Worm (Caenorhabditis elegans): ENCODE measurements around the gene C04G6.13.

C04G6.13 gene

DNA sequence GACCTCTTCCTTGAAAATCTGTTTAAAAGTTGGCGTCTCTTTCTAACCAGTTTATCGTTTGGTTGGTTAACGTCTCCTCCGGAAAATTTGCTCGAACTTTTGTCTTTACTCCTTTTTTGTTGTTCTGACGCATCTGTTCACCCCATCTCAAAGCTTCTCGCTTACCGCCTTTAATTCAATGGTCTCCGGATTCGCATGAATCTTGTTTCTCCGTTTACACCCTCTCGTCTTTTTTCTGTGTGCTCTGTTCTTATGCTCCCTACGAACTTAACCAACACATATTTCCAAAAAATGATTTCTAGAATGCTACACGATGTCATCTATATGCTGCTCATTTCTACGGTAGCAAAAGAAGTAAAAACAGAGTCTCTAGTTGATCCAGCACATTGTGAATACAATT lies 36.0 kb downstream of the C04G6.13 start, which contains the start of gene lgc-56:
lgc-56 (plus strand) TSS at position 301 of the 400 bp plus-strand sequence.
- TF ChIP-seq lin-32 (GFP tag; optimal IDR thresholded peaks at IDR 0.05) (no peak), mep-1 (tag; optimal IDR thresholded peaks at IDR 0.05) (no peak), unc-120 (tag; optimal IDR thresholded peaks at IDR 0.05; ENCODE audit: poor library complexity, severe bottlenecking) (no peak), lin-13 (tag; optimal IDR thresholded peaks at IDR 0.05) (no peak), zip-8 (tag; optimal IDR thresholded peaks at IDR 0.05) (no peak), mls-2 (tag; optimal IDR thresholded peaks at IDR 0.05) (no peak), elt-1 (tag; optimal IDR thresholded peaks at IDR 0.05; ENCODE audit: borderline replicate concordance, insufficient read depth) (no peak), hlh-1 (tag; optimal IDR thresholded peaks at IDR 0.05) (no peak), nhr-76 (tag; optimal IDR thresholded peaks at IDR 0.05) (no peak), blmp-1 (tag; optimal IDR thresholded peaks at IDR 0.05) (no peak), nhr-28 (tag; optimal IDR thresholded peaks at IDR 0.05) (no peak), unc-39 (tag; optimal IDR thresholded peaks at IDR 0.05) (no peak), elt-3 (tag; optimal IDR thresholded peaks at IDR 0.05) (no peak), mab-5 (tag; optimal IDR thresholded peaks at IDR 0.05) (no peak), nhr-12 (tag; optimal IDR thresholded peaks at IDR 0.05) (no peak)

DNA sequence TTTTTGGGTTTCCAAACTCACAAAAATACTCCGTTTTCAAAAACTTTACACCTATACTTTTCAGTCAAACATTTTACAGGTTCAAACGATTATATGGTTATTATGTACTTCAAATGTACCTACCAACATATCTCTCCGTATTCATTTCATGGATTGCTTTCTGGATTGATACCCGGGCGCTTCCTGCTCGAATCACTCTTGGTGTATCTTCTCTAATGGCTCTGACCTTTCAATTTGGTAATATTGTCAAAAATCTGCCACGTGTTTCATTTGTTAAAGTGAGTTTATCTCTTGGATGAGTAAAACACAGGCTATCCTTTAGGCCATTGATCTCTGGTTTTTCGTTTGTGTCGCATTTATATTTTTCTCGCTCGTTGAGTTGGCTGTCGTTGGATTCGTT lies 37.8 kb downstream of the C04G6.13 start:
- TF ChIP-seq flh-1 (GFP tag; optimal IDR thresholded peaks at IDR 0.05) (no peak), ceh-83 (GFP tag; optimal IDR thresholded peaks at IDR 0.05) (no peak), nhr-2 (tag; optimal IDR thresholded peaks at IDR 0.05) (no peak), sem-2 (GFP tag; optimal IDR thresholded peaks at IDR 0.05) (no peak), hlh-1 (tag; optimal IDR thresholded peaks at IDR 0.05) (no peak), mab-5 (tag; optimal IDR thresholded peaks at IDR 0.05) (no peak), zip-8 (tag; optimal IDR thresholded peaks at IDR 0.05) (no peak), mls-2 (tag; optimal IDR thresholded peaks at IDR 0.05) (no peak), nhr-12 (tag; optimal IDR thresholded peaks at IDR 0.05) (no peak), lin-13 (tag; optimal IDR thresholded peaks at IDR 0.05) (no peak), mep-1 (tag; optimal IDR thresholded peaks at IDR 0.05) (no peak), nhr-237 (tag; optimal IDR thresholded peaks at IDR 0.05) (no peak), snpc-4 (tag; optimal IDR thresholded peaks at IDR 0.05) (no peak), nhr-76 (tag; optimal IDR thresholded peaks at IDR 0.05) (no peak), elt-3 (tag; optimal IDR thresholded peaks at IDR 0.05) (no peak)

DNA sequence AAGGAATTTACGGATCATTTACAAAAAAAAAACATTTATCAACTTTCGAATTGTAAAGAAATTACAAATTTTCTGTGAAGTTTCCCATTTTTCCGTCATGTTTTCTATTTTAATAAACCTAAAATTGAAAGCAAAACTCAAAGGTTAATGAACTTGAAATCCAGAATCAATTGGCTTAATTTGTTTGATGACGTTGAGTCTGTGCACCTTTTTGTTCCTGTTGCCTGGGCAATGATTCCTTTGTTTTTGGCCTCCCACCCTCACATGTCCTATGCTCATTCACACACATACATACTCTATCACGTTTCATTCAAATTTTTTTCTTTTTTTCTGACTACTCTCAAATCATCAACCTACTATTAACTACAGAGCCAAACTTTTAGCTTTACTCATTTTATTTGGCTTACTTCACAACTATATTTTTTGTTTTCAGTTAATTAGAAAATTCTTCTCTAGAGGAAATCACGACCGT lies 42.3 kb downstream of the C04G6.13 start, which contains the start of gene F58A6.2:
F58A6.2 (plus strand) TSS at position 422 of the 472 bp plus-strand sequence.
- TF ChIP-seq mls-2 (tag; optimal IDR thresholded peaks at IDR 0.05): no peak
- no peak for TF ChIP-seq mep-1 (tag; optimal IDR thresholded peaks at IDR 0.05)
- no peak for TF ChIP-seq ceh-39 (tag; optimal IDR thresholded peaks at IDR 0.05)
- no peak for TF ChIP-seq zip-8 (tag; optimal IDR thresholded peaks at IDR 0.05)
- no peak for TF ChIP-seq lin-13 (tag; optimal IDR thresholded peaks at IDR 0.05)
- TF ChIP-seq ceh-83 (GFP tag; optimal IDR thresholded peaks at IDR 0.05): no peak

DNA sequence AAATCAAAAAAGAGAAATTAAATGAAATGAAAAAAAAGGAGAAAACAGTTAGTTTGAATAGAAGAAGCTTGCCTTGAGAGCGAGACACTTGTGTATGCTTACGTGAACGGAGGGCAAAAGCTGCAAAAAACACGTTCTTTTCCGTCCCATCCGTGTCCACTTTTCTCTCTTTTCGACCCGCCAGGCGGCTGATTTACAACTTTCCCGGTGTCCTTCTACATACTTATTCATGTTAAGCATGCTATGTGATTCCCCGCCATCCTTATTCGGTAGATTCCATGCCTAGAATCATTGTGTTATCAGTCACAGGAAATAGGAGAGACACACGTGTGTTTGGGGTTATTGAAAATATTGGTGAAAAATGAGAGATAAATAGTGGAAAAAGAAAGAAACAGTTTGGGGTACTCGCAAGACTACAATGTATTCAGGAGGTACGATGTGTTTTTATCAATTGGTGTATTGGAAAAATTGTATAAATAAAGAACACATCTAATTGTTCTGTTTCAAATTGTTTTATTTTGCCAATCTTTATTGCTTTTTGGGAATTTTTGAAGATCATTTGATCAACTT lies 48.0 kb downstream of the C04G6.13 start, which contains the start of gene nas-29:
nas-29 (minus strand) TSS at position 92 of the 570 bp plus-strand sequence.
- TF ChIP-seq ztf-11 (tag; optimal IDR thresholded peaks at IDR 0.05): no peak
- TF ChIP-seq sem-2 (GFP tag; optimal IDR thresholded peaks at IDR 0.05): no peak
- TF ChIP-seq blmp-1 (tag; optimal IDR thresholded peaks at IDR 0.05): no peak
- TF ChIP-seq ceh-43 (GFP tag; optimal IDR thresholded peaks at IDR 0.05): no peak
- no peak for TF ChIP-seq nhr-237 (tag; optimal IDR thresholded peaks at IDR 0.05)
- TF ChIP-seq mab-5 (tag; optimal IDR thresholded peaks at IDR 0.05): no peak

DNA sequence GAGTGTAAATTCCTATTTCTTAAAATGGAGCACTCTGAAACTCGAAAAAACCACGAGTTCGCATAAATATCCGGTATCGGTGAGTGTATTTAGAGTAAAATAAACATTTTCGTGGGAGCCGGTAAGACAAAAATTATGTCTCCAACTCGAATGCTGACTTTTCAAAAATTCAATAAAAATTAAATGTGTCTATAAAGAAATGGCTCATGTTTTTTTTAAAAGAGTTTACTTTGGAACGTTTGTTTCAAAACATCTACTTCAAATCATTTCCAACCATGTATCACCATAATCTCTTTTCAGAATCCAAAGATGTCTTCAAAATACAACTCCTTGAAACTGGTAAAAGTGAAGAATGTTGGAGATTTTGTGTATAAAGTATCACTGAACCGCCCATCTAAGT lies 48.6 kb downstream of the C04G6.13 start, which contains the start of gene F58A6.1:
F58A6.1 (plus strand) TSS at position 301 of the 400 bp plus-strand sequence.
- TF ChIP-seq nhr-76 (tag; optimal IDR thresholded peaks at IDR 0.05): no peak
- no peak for TF ChIP-seq tbx-8 (GFP tag; optimal IDR thresholded peaks at IDR 0.05)
- no peak for TF ChIP-seq lin-13 (tag; optimal IDR thresholded peaks at IDR 0.05)
- TF ChIP-seq ceh-43 (GFP tag; optimal IDR thresholded peaks at IDR 0.05): no peak
- TF ChIP-seq lsy-2 (tag; optimal IDR thresholded peaks at IDR 0.05): no peak
- TF ChIP-seq mep-1 (tag; optimal IDR thresholded peaks at IDR 0.05): no peak
- TF ChIP-seq pha-4 (tag; optimal IDR thresholded peaks at IDR 0.05): no peak
- no peak for TF ChIP-seq nhr-2 (tag; optimal IDR thresholded peaks at IDR 0.05)
- TF ChIP-seq flh-1 (GFP tag; optimal IDR thresholded peaks at IDR 0.05): no peak
- TF ChIP-seq lin-32 (GFP tag; optimal IDR thresholded peaks at IDR 0.05): no peak
- no peak for TF ChIP-seq ham-2 (GFP tag; optimal IDR thresholded peaks at IDR 0.05)
- TF ChIP-seq nhr-12 (tag; optimal IDR thresholded peaks at IDR 0.05): no peak
- no peak for TF ChIP-seq ceh-39 (tag; optimal IDR thresholded peaks at IDR 0.05)
- TF ChIP-seq ceh-83 (GFP tag; optimal IDR thresholded peaks at IDR 0.05): no peak
- TF ChIP-seq drap-1 (GFP tag; optimal IDR thresholded peaks at IDR 0.05): no peak
- TF ChIP-seq bed-3 (GFP tag; optimal IDR thresholded peaks at IDR 0.05): no peak
- no peak for TF ChIP-seq elt-1 (tag; optimal IDR thresholded peaks at IDR 0.05; ENCODE audit: borderline replicate concordance, insufficient read depth)
- no peak for TF ChIP-seq snpc-4 (tag; optimal IDR thresholded peaks at IDR 0.05)
- no peak for TF ChIP-seq sem-2 (GFP tag; optimal IDR thresholded peaks at IDR 0.05)

Measured in whole organism, mixed stage, embryonic.